Fruit fly (Drosophila melanogaster): ENCODE measurements around the gene CG32984.
A peak's percentile ranks its signal among the peaks of the same experiment; 100 is the strongest.

Gene CG32984

dm6 chr2L:8923405-8923804 is 41.4 kb upstream of the CG32984 start (continued):
- TF ChIP-seq CG9139 (GFP tag; optimal IDR thresholded peaks at IDR 0.05), result no peak
- TF ChIP-seq acj6 (GFP tag; optimal IDR thresholded peaks at IDR 0.05), result peak; percentile 12
- no peak for TF ChIP-seq net (GFP tag; optimal IDR thresholded peaks at IDR 0.05)
- no peak for TF ChIP-seq CG8632 (GFP tag; optimal IDR thresholded peaks at IDR 0.05)
- TF ChIP-seq vri (GFP tag; optimal IDR thresholded peaks at IDR 0.05), result no peak
- no peak; the same call in 1 of the 2 replicates for TF ChIP-seq CG11294 (GFP tag; IDR thresholded peaks at IDR 0.05)
- no peak for TF ChIP-seq Hr38 (GFP tag; optimal IDR thresholded peaks at IDR 0.05)

dm6 chr2L:8931176-8931575 is 33.6 kb upstream of the CG32984 start:
- no peak for TF ChIP-seq eg (GFP tag; IDR thresholded peaks at IDR 0.05)
- no peak for TF ChIP-seq vri (GFP tag; optimal IDR thresholded peaks at IDR 0.05)
- no peak for TF ChIP-seq CG10631 (GFP tag; optimal IDR thresholded peaks at IDR 0.05)
- no peak for TF ChIP-seq acj6 (GFP tag; optimal IDR thresholded peaks at IDR 0.05)
- no peak for TF ChIP-seq CG10669 (GFP tag; optimal IDR thresholded peaks at IDR 0.05)
- no peak for TF ChIP-seq CG11762 (GFP tag; optimal IDR thresholded peaks at IDR 0.05; ENCODE audit: insufficient read depth)
- no peak for TF ChIP-seq CG8119 (GFP tag; IDR thresholded peaks at IDR 0.05)
- no peak for TF ChIP-seq CG31627 (GFP tag; optimal IDR thresholded peaks at IDR 0.05)
- TF ChIP-seq salr (GFP tag; optimal IDR thresholded peaks at IDR 0.05), result no peak
- TF ChIP-seq CG3032 (tag; optimal IDR thresholded peaks at IDR 0.05), result no peak
- no peak for TF ChIP-seq Eip75B (GFP tag; optimal IDR thresholded peaks at IDR 0.05)
- TF ChIP-seq dac (GFP tag; optimal IDR thresholded peaks at IDR 0.05), result no peak
- TF ChIP-seq Ets21C (GFP tag; optimal IDR thresholded peaks at IDR 0.05), result no peak

- no peak for TF ChIP-seq CG9139 (GFP tag; optimal IDR thresholded peaks at IDR 0.05)
- TF ChIP-seq CG11902 (GFP tag; optimal IDR thresholded peaks at IDR 0.05), result no peak
- no peak for TF ChIP-seq Hr39 (GFP tag; optimal IDR thresholded peaks at IDR 0.05)
Measured at dm6 chr2L:8933710-8934242, 31.0 kb upstream of the CG32984 start, which contains the start of gene Tsp29Fa. Tsp29Fa (plus strand) TSS chr2L:8933962.

DNA sequence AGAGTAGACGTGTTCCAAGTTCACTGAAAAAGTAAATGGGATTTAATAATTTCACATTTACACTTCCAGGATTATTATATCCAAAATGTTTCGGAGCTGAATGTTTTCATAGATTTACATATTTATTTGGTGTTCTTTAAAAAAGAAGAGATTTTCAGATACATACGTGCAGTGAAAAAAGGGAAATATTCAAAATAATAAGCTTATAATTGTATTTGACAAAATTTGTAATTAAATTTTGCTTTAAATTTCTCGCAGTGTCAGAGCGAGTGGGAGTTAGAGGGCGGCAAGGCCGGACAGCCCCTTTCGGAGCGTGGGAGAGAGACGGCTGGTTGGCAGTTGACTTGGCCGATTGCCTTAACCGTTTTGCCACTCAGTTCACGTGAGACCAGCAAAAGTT is 27.8 kb upstream of the CG32984 start, which contains the start of gene Tsp29Fb:
TSS of gene Tsp29Fb (plus strand) at position 388 of the 400 bp plus-strand sequence.
- TF ChIP-seq CG32006 (GFP tag; optimal IDR thresholded peaks at IDR 0.05) (peak; percentile 56), CG31627 (GFP tag; optimal IDR thresholded peaks at IDR 0.05) (peak; percentile 71), cyc (GFP tag; optimal IDR thresholded peaks at IDR 0.05) (peak; percentile 50), net (GFP tag; optimal IDR thresholded peaks at IDR 0.05) (peak; percentile 44), spab (GFP tag; optimal IDR thresholded peaks at IDR 0.05) (no peak), Sox15 (GFP tag; optimal IDR thresholded peaks at IDR 0.05) (peak; percentile 48), Ets21C (GFP tag; optimal IDR thresholded peaks at IDR 0.05) (peak; percentile 24), Eip93F (GFP tag; optimal IDR thresholded peaks at IDR 0.05) (no peak), CG6808 (GFP tag; optimal IDR thresholded peaks at IDR 0.05) (no peak), CG10669 (GFP tag; optimal IDR thresholded peaks at IDR 0.05) (no peak), CG16779 (tag; optimal IDR thresholded peaks at IDR 0.05) (no peak), esn (GFP tag; optimal IDR thresholded peaks at IDR 0.05) (peak; percentile 75), CG15336 (GFP tag; IDR thresholded peaks at IDR 0.05) (peak; percentile 53; the same call in 1 of the 2 replicates), ss (GFP tag; optimal IDR thresholded peaks at IDR 0.05) (no peak), Gug (GFP tag; IDR thresholded peaks at IDR 0.05) (0 out of 2 replicates have a peak, but pooled peaks have one; percentile 28), Hr38 (GFP tag; optimal IDR thresholded peaks at IDR 0.05) (no peak), CG9139 (GFP tag; optimal IDR thresholded peaks at IDR 0.05) (no peak), fd59A (GFP tag; optimal IDR thresholded peaks at IDR 0.05) (no peak), salr (GFP tag; optimal IDR thresholded peaks at IDR 0.05) (peak in 1 of 2 experiments; percentile 40), eg (GFP tag; IDR thresholded peaks at IDR 0.05) (peak; percentile 58; the same call in 2 of the 3 replicates), topi (GFP tag; optimal IDR thresholded peaks at IDR 0.05) (peak; percentile 66), CG3032 (tag; optimal IDR thresholded peaks at IDR 0.05) (no peak), Sox102F (GFP tag; optimal IDR thresholded peaks at IDR 0.05) (peak; percentile 63), fkh (GFP tag; optimal IDR thresholded peaks at IDR 0.05) (no peak), CG8632 (GFP tag; optimal IDR thresholded peaks at IDR 0.05) (peak; percentile 61), CG8319 (GFP tag; optimal IDR thresholded peaks at IDR 0.05) (no peak), vri (GFP tag; optimal IDR thresholded peaks at IDR 0.05) (peak; percentile 4), CG34406 (GFP tag; optimal IDR thresholded peaks at IDR 0.05) (peak; percentile 57), CG7368 (GFP tag; optimal IDR thresholded peaks at IDR 0.05) (peak; percentile 39), achi (GFP tag; optimal IDR thresholded peaks at IDR 0.05) (peak; percentile 49), dsx (GFP tag; optimal IDR thresholded peaks at IDR 0.05; ENCODE audit: poor library complexity, severe bottlenecking) (no peak), CG6792 (GFP tag; optimal IDR thresholded peaks at IDR 0.05) (peak; percentile 44), Met (GFP tag; optimal IDR thresholded peaks at IDR 0.05) (peak; percentile 76), Sox14 (GFP tag; optimal IDR thresholded peaks at IDR 0.05) (peak; percentile 61)
